Worm (Caenorhabditis elegans): ENCODE data around the gene B0304.4.

DNA sequence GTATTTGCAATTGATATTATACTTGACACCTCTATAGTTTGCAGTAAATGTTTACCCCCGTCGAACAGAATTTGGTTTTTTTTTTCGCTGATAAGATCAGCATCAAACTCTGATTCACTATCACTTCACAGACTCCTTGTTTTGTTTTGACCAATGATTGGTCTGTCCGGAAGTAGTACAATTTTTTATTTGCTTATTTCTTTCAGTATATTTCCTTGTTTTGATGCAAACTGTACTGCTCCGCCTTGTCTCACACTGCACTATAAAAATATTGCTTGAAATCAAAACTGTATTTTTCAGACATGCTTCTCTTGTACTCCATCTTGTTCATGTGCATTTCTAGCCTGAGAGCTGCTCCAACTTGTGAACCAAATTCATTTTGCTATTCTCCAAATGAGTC lies 34.5 kb upstream of the B0304.4 start, which contains the start of gene M03A1.3:
- TF ChIP-seq elt-3 (tag; optimal IDR thresholded peaks at IDR 0.05) = no peak
- no peak for TF ChIP-seq ama-1 (optimal IDR thresholded peaks at IDR 0.05)
- no peak for TF ChIP-seq skn-1 (tag; optimal IDR thresholded peaks at IDR 0.05)
- no peak for TF ChIP-seq aly-2 (tag; optimal IDR thresholded peaks at IDR 0.05)

Measured in whole organism, L3 larva.